Worm (Caenorhabditis elegans) whole organism, young adult: Measurements from ENCODE around the gene Y48G9A.11.

Source experiments
- B0035.1 ChIP-seq: sonication (generic microtip); optimal IDR thresholded peaks from 2 replicates; lab custom pipeline; 2016; ENCODE audit warnings: missing genetic modification characterization, mild to moderate bottlenecking, missing compliant biosample characterization, missing genotype, missing genetic modification reagents
- F10E7.11 ChIP-seq: sonication (generic microtip); optimal IDR thresholded peaks from 2 replicates; lab custom pipeline; 2017; ENCODE audit warnings: mild to moderate bottlenecking, missing genetic modification characterization, moderate library complexity, missing compliant biosample characterization
- F23B12.7 ChIP-seq: sonication (generic microtip); optimal IDR thresholded peaks from 2 replicates; lab custom pipeline; 2017; ENCODE audit warnings: missing genetic modification characterization, mild to moderate bottlenecking, missing compliant biosample characterization, antibody characterized with exemption, moderate library complexity; ENCODE audit not compliant: insufficient read depth
- F33H1.4 ChIP-seq: fragments of 200-800 bp; sonication (Bioruptor generic); IDR thresholded peaks from 2 replicates; pipeline ENCODE4 v1.3.6; 2022; ENCODE audit warnings: missing genetic modification reagents, missing genetic modification characterization, missing compliant biosample characterization
- F39B2.1 ChIP-seq: fragments of 200-800 bp; sonication (Bioruptor generic); IDR thresholded peaks from 2 replicates; pipeline ENCODE4 v1.3.6; 2022; ENCODE audit warnings: missing genetic modification reagents, missing genetic modification characterization, missing compliant biosample characterization
- F49E8.2 ChIP-seq: sonication (generic microtip); optimal IDR thresholded peaks from 3 replicates; lab custom pipeline; 2017; ENCODE audit warnings: missing genetic modification characterization, mild to moderate bottlenecking, missing compliant biosample characterization, antibody characterized with exemption, moderate library complexity; ENCODE audit not compliant: insufficient read depth
- T26A5.8 ChIP-seq: sonication (generic microtip); optimal IDR thresholded peaks from 2 replicates; lab custom pipeline; 2016; ENCODE audit warnings: missing genetic modification characterization, missing compliant biosample characterization
- Y53G8AR.9 ChIP-seq: fragments of 200-800 bp; sonication (Bioruptor generic); conservative IDR thresholded peaks from 2 replicates; pipeline ENCODE4 v1.3.6; 2022; ENCODE audit warnings: missing genetic modification reagents, missing genetic modification characterization, missing compliant biosample characterization
- aptf-3 ChIP-seq: fragments of 200-800 bp; sonication (Bioruptor generic); IDR thresholded peaks from 2 replicates; pipeline ENCODE4 v1.3.6; 2022; ENCODE audit warnings: missing genetic modification characterization, missing compliant biosample characterization
- attf-3 ChIP-seq: fragments of 200-800 bp; sonication (Bioruptor generic); conservative IDR thresholded peaks from 2 replicates; pipeline ENCODE4 v1.3.6; 2022; ENCODE audit warnings: missing genetic modification reagents, missing genetic modification characterization, missing compliant biosample characterization
- ccch-3 ChIP-seq: fragments of 200-800 bp; sonication (Bioruptor generic); optimal IDR thresholded peaks from 2 replicates; lab custom pipeline; 2018; ENCODE audit warnings: mild to moderate bottlenecking, missing genetic modification characterization, missing compliant biosample characterization
- ceh-100 ChIP-seq: fragments of 200-800 bp; sonication (Bioruptor generic); IDR thresholded peaks from 2 replicates; pipeline ENCODE4 v1.3.6; 2022; ENCODE audit warnings: missing genetic modification reagents, missing genetic modification characterization, missing compliant biosample characterization
- ceh-40 ChIP-seq: fragments of 200-800 bp; sonication (Bioruptor generic); IDR thresholded peaks from 2 replicates; pipeline ENCODE4 v1.3.6; 2022; ENCODE audit warnings: missing genetic modification characterization, missing compliant biosample characterization
- ceh-91 ChIP-seq: fragments of 200-800 bp; sonication (Bioruptor generic); IDR thresholded peaks from 2 replicates; pipeline ENCODE4 v1.3.6; 2022; ENCODE audit warnings: missing genetic modification reagents, missing genetic modification characterization, missing compliant biosample characterization
- dox-1 ChIP-seq: fragments of 200-800 bp; sonication (Bioruptor generic); IDR thresholded peaks from 2 replicates; pipeline ENCODE4 v1.3.6; 2022; ENCODE audit warnings: missing genetic modification reagents, missing genetic modification characterization, missing compliant biosample characterization
- dpff-1 ChIP-seq: sonication (generic microtip); optimal IDR thresholded peaks from 2 replicates; lab custom pipeline; 2017; ENCODE audit warnings: mild to moderate bottlenecking, missing genetic modification characterization, missing compliant biosample characterization
- dpl-1 ChIP-seq: fragments of 150-350 bp; optimal IDR thresholded peaks from 2 replicates; lab custom pipeline; 2014; ENCODE audit warnings: missing biosample characterization, missing genetic modification reagents, missing genetic modification characterization
- efl-1 ChIP-seq: fragments of 150-350 bp; optimal IDR thresholded peaks from 2 replicates; lab custom pipeline; 2014; ENCODE audit warnings: missing biosample characterization, missing genetic modification reagents, missing genetic modification characterization
- egl-18 ChIP-seq: fragments of 200-800 bp; sonication (Bioruptor generic); IDR thresholded peaks from 2 replicates; pipeline ENCODE4 v1.3.6; 2022; ENCODE audit warnings: missing genetic modification reagents, missing genetic modification characterization, missing compliant biosample characterization
- egrh-3 ChIP-seq: fragments of 200-800 bp; sonication (Bioruptor generic); IDR thresholded peaks from 2 replicates; pipeline ENCODE4 v1.3.6; 2022; ENCODE audit warnings: missing genetic modification reagents, missing genetic modification characterization, missing compliant biosample characterization
- ets-4 ChIP-seq: fragments of 200-800 bp; sonication (Bioruptor generic); optimal IDR thresholded peaks from 2 replicates; lab custom pipeline; 2018; ENCODE audit warnings: mild to moderate bottlenecking, missing genetic modification characterization, missing compliant biosample characterization
- him-1 ChIP-seq: sonication (generic microtip); optimal IDR thresholded peaks from 2 replicates; lab custom pipeline; 2016; ENCODE audit warnings: missing genotype, missing genetic modification reagents, missing genetic modification characterization, missing compliant biosample characterization
- hlh-26 ChIP-seq: fragments of 200-800 bp; sonication (Bioruptor generic); conservative IDR thresholded peaks from 2 replicates; pipeline ENCODE4 v1.3.6; 2022; ENCODE audit warnings: missing genetic modification reagents, missing genetic modification characterization, missing compliant biosample characterization
- hrde-1 ChIP-seq: sonication (generic microtip); optimal IDR thresholded peaks from 2 replicates; lab custom pipeline; 2016; ENCODE audit warnings: missing genetic modification characterization, mild to moderate bottlenecking, missing compliant biosample characterization, moderate library complexity, missing genotype, missing genetic modification reagents, borderline replicate concordance
- hsf-1 ChIP-seq: fragments of 200-800 bp; sonication (Bioruptor generic); IDR thresholded peaks from 2 replicates; pipeline ENCODE4 v1.3.6; 2022; ENCODE audit warnings: missing genetic modification reagents, missing genetic modification characterization, missing compliant biosample characterization
- lag-1 ChIP-seq: fragments of 200-800 bp; sonication (Bioruptor generic); IDR thresholded peaks from 2 replicates; pipeline ENCODE4 v1.3.6; 2022; ENCODE audit warnings: missing genetic modification reagents, missing genetic modification characterization, missing compliant biosample characterization
- let-526 ChIP-seq: fragments of 200-800 bp; sonication (Bioruptor generic); IDR thresholded peaks from 2 replicates; pipeline ENCODE4 v1.3.6; 2022; ENCODE audit warnings: missing genetic modification reagents, missing genetic modification characterization, missing compliant biosample characterization
- lin-35 ChIP-seq, 3 experiments: fragments of 150-350 bp in 2 of 3; sonication (generic microtip) in 1 of 3; optimal IDR thresholded peaks; 2 replicates each; lab custom pipeline; 2014 to 2018; ENCODE audit warnings: missing biosample characterization in 3 of 3, missing genetic modification characterization in 3 of 3, missing genetic modification reagents in 3 of 3
- lin-40 ChIP-seq: sonication (generic microtip); optimal IDR thresholded peaks from 2 replicates; lab custom pipeline; 2016; ENCODE audit warnings: missing genetic modification characterization, mild to moderate bottlenecking, missing compliant biosample characterization, missing genotype, missing genetic modification reagents
- lin-54 ChIP-seq: fragments of 200-800 bp; sonication (Bioruptor generic); optimal IDR thresholded peaks from 2 replicates; lab custom pipeline; 2018; ENCODE audit warnings: mild to moderate bottlenecking, missing genetic modification characterization, missing compliant biosample characterization
- mcd-1 ChIP-seq: fragments of 200-800 bp; sonication (Bioruptor generic); IDR thresholded peaks from 2 replicates; pipeline ENCODE4 v1.3.6; 2022; ENCODE audit warnings: missing genetic modification reagents, missing genetic modification characterization, missing compliant biosample characterization
- mxl-1 ChIP-seq: sonication (generic microtip); optimal IDR thresholded peaks from 2 replicates; lab custom pipeline; 2016; ENCODE audit warnings: missing genetic modification characterization, missing compliant biosample characterization
- nfyb-1 ChIP-seq: fragments of 200-800 bp; sonication (Bioruptor generic); IDR thresholded peaks from 2 replicates; pipeline ENCODE4 v1.3.6; 2022; ENCODE audit warnings: missing genetic modification reagents, missing genetic modification characterization, missing compliant biosample characterization
- nhr-90 ChIP-seq: sonication (generic microtip); optimal IDR thresholded peaks from 2 replicates; lab custom pipeline; 2016; ENCODE audit warnings: missing genotype, mild to moderate bottlenecking, missing genetic modification characterization, missing compliant biosample characterization
- pbrm-1 ChIP-seq: fragments of 200-800 bp; sonication (Bioruptor generic); IDR thresholded peaks from 2 replicates; pipeline ENCODE4 v1.3.6; 2022; ENCODE audit warnings: missing genetic modification reagents, missing genetic modification characterization, missing compliant biosample characterization
- pha-4 ChIP-seq: fragments of 150-350 bp; sonication (generic microtip); optimal IDR thresholded peaks from 2 replicates; lab custom pipeline; 2014; ENCODE audit warnings: missing biosample characterization, missing genetic modification reagents, missing genetic modification characterization
- rcor-1 ChIP-seq: fragments of 200-800 bp; sonication (Bioruptor generic); IDR thresholded peaks from 2 replicates; pipeline ENCODE4 v1.3.6; 2022; ENCODE audit warnings: missing genetic modification reagents, missing genetic modification characterization, missing compliant biosample characterization
- rec-8 ChIP-seq, 2 experiments: sonication (generic microtip); optimal IDR thresholded peaks; 2 replicates each; lab custom pipeline; 2016; ENCODE audit warnings: mild to moderate bottlenecking in 2 of 2, missing genetic modification characterization in 2 of 2, missing genetic modification reagents in 2 of 2, missing genotype in 2 of 2, missing biosample characterization in 1 of 2, missing compliant biosample characterization in 1 of 2, moderate library complexity in 1 of 2
- repo-1 ChIP-seq: sonication (generic microtip); optimal IDR thresholded peaks from 2 replicates; lab custom pipeline; 2017; ENCODE audit warnings: mild to moderate bottlenecking, missing genetic modification characterization, missing compliant biosample characterization
- snpc-1.3 ChIP-seq: sonication (generic microtip); optimal IDR thresholded peaks from 2 replicates; lab custom pipeline; 2017; ENCODE audit warnings: missing genetic modification characterization, mild to moderate bottlenecking, missing compliant biosample characterization, antibody characterized with exemption, moderate library complexity, missing genotype, missing genetic modification reagents; ENCODE audit not compliant: insufficient read depth
- snpc-3.4 ChIP-seq: sonication (generic microtip); optimal IDR thresholded peaks from 2 replicates; lab custom pipeline; 2017; ENCODE audit warnings: missing genetic modification characterization, mild to moderate bottlenecking, missing compliant biosample characterization, antibody characterized with exemption, moderate library complexity, missing genotype, missing genetic modification reagents
- tbp1 ChIP-seq: fragments of 200-800 bp; sonication (Bioruptor generic); optimal IDR thresholded peaks from 2 replicates; lab custom pipeline; 2018; ENCODE audit warnings: mild to moderate bottlenecking, missing genetic modification characterization, missing compliant biosample characterization
- unc-130 ChIP-seq: sonication (generic microtip); optimal IDR thresholded peaks from 2 replicates; lab custom pipeline; 2016; ENCODE audit warnings: missing genetic modification reagents, missing genetic modification characterization, missing compliant biosample characterization
- xnd-1 ChIP-seq: sonication (generic microtip); optimal IDR thresholded peaks from 2 replicates; lab custom pipeline; 2016; ENCODE audit warnings: missing genotype, missing genetic modification reagents, missing genetic modification characterization, missing compliant biosample characterization
- zfh-2 ChIP-seq: fragments of 200-800 bp; sonication (Bioruptor generic); conservative IDR thresholded peaks from 2 replicates; pipeline ENCODE4 v1.3.6; 2022; ENCODE audit warnings: missing genetic modification reagents, missing genetic modification characterization, missing compliant biosample characterization

Gene Y48G9A.11

ce11 chrIII:2116797-2117196 lies at the start of gene Y48G9A.11:
Gene Y48G9A.11 (minus strand): TSS chrIII:2116897.
- no peak for TF ChIP-seq let-526
- no peak for TF ChIP-seq attf-3
- no peak for TF ChIP-seq lin-35 (GFP tag; optimal IDR thresholded peaks at IDR 0.05; lab: Kevin White, UChicago)
- no peak for TF ChIP-seq pha-4 (tag; lab: Kevin White, UChicago)
- TF ChIP-seq aptf-3 (GFP tag; lab: Robert Waterston, UW), result no peak
- TF ChIP-seq ccch-3, result no peak
- no peak for TF ChIP-seq dpl-1 (GFP tag; lab: Kevin White, UChicago)
- peak; percentile 39; the same call in 1 of the 2 replicates for TF ChIP-seq mcd-1
- TF ChIP-seq lin-54 (GFP tag; lab: Kevin White, UChicago), result peak; percentile 36
- peak; percentile 33 for TF ChIP-seq F33H1.4
- no peak for TF ChIP-seq hrde-1 (tag; lab: Kevin White, UChicago)
- no peak for TF ChIP-seq F23B12.7
- no peak for TF ChIP-seq zfh-2 (GFP tag; lab: Robert Waterston, UW)

ce11 chrIII:2159152-2159551 lies 42.5 kb upstream of the Y48G9A.11 start:
- TF ChIP-seq ets-4 (GFP tag; lab: Kevin White, UChicago) (no peak), tbp1 (no peak), nhr-90 (tag; lab: Kevin White, UChicago) (no peak), F39B2.1 (GFP tag; lab: Robert Waterston, UW) (no peak), pbrm-1 (GFP tag; lab: Robert Waterston, UW) (no peak), efl-1 (no peak), B0035.1 (tag; lab: Kevin White, UChicago) (no peak), rec-8 (tag; optimal IDR thresholded peaks at IDR 0.05; lab: Kevin White, UChicago) (no peak), T26A5.8 (tag; lab: Kevin White, UChicago) (no peak)

ce11 chrIII:2151480-2151995 lies 34.8 kb upstream of the Y48G9A.11 start, which contains the start of gene gcn-1:
Gene gcn-1 (plus strand): TSS chrIII:2151945.
- TF ChIP-seq ceh-100, result no peak
- no peak for TF ChIP-seq egrh-3
- no peak for TF ChIP-seq mxl-1 (tag; lab: Kevin White, UChicago)
- peak; percentile 24 for TF ChIP-seq snpc-3.4
- TF ChIP-seq B0035.1 (tag; lab: Kevin White, UChicago), result no peak
- no peak for TF ChIP-seq F10E7.11 (tag; lab: Kevin White, UChicago)
- peak; percentile 67 for TF ChIP-seq lin-40
- TF ChIP-seq repo-1 (tag; lab: Kevin White, UChicago), result no peak
- TF ChIP-seq ceh-91 (GFP tag; lab: Robert Waterston, UW), result no peak
- TF ChIP-seq pha-4 (tag; lab: Kevin White, UChicago), result no peak
- TF ChIP-seq dox-1 (GFP tag; lab: Robert Waterston, UW), result 0 out of 2 replicates have a peak, but pooled peaks have one; percentile 16
- TF ChIP-seq F49E8.2 (tag; lab: Kevin White, UChicago), result no peak
- peak; percentile 98 for TF ChIP-seq lin-54 (GFP tag; lab: Kevin White, UChicago)
- no peak for TF ChIP-seq hlh-26 (GFP tag; lab: Robert Waterston, UW)
- TF ChIP-seq mcd-1, result peak; percentile 77
- 0 out of 2 replicates have a peak, but pooled peaks have one; percentile 23 for TF ChIP-seq nfyb-1 (GFP tag; lab: Robert Waterston, UW)
- peak; percentile 45 for TF ChIP-seq snpc-1.3 (tag; lab: Kevin White, UChicago)
- peak; percentile 54 for TF ChIP-seq him-1
- TF ChIP-seq rcor-1, result 0 out of 2 replicates have a peak, but pooled peaks have one; percentile 27
- TF ChIP-seq Y53G8AR.9 (GFP tag; lab: Robert Waterston, UW), result 0 out of 2 replicates have a peak, but pooled peaks have one; percentile 35
- TF ChIP-seq tbp1, result peak; percentile 24
- no peak for TF ChIP-seq dpff-1 (tag; lab: Kevin White, UChicago)
- TF ChIP-seq dpl-1 (GFP tag; lab: Kevin White, UChicago), result peak; percentile 90
- TF ChIP-seq ceh-40, result no peak
- no peak for TF ChIP-seq unc-130
- TF ChIP-seq lag-1 (GFP tag; lab: Robert Waterston, UW), result no peak
- TF ChIP-seq egl-18 (GFP tag; lab: Robert Waterston, UW), result no peak
- no peak for TF ChIP-seq hsf-1 (GFP tag; lab: Robert Waterston, UW)
- peak; percentile 5 for TF ChIP-seq xnd-1 (tag; lab: Kevin White, UChicago)
